Worm (Caenorhabditis elegans): ENCODE data around the gene W06H8.2.

W06H8.2 gene

ce11 chrV:6217834-6218233 lies 11.3 kb downstream of the W06H8.2 start, which contains the start of gene str-206:
Gene str-206, plus strand, starts transcription at chrV:6218134.
- TF ChIP-seq eyg-1 (tag; optimal IDR thresholded peaks at IDR 0.05) (no peak), hlh-6 (tag; optimal IDR thresholded peaks at IDR 0.05) (no peak), gmeb-2 (tag; optimal IDR thresholded peaks at IDR 0.05) (no peak), ceh-19 (GFP tag; optimal IDR thresholded peaks at IDR 0.05) (no peak), pqm-1 (tag; optimal IDR thresholded peaks at IDR 0.05) (no peak), ahr-1 (tag; optimal IDR thresholded peaks at IDR 0.05) (no peak), ceh-14 (tag; optimal IDR thresholded peaks at IDR 0.05) (no peak), pag-3 (tag; optimal IDR thresholded peaks at IDR 0.05; ENCODE audit: borderline replicate concordance) (no peak), madf-2 (tag; optimal IDR thresholded peaks at IDR 0.05) (no peak), dve-1 (tag; optimal IDR thresholded peaks at IDR 0.05) (no peak), ceh-6 (GFP tag; optimal IDR thresholded peaks at IDR 0.05) (no peak)

DNA sequence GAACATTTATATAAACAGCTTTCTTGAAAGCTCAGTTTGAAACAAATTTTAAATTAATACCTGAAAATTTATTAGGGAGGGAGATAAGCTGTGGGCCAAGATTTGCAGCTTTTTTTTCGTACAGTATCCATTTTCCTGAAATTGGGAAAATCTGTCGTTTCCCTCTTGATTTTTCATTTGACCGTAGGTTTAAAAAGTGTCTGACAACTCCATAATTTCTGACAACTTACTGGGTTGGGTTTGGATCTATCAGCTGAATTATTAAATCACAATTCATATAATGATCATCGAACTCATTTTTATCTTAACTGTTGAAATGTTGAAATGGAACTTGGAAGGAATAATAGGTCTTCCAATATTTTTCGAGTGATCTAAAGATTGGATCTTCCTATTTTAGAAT lies 14.2 kb downstream of the W06H8.2 start:
- TF ChIP-seq fax-1 (tag; optimal IDR thresholded peaks at IDR 0.05) (no peak), ama-1 (optimal IDR thresholded peaks at IDR 0.05) (peak; percentile 71)

- no peak for TF ChIP-seq pat-9 (tag; optimal IDR thresholded peaks at IDR 0.05)
Measured at ce11 chrV:6221292-6221691, 14.7 kb downstream of the W06H8.2 start.

- no peak for TF ChIP-seq eyg-1 (tag; optimal IDR thresholded peaks at IDR 0.05)
- TF ChIP-seq dmd-4 (tag; optimal IDR thresholded peaks at IDR 0.05; ENCODE audit: borderline replicate concordance) = peak; percentile 36
- peak; percentile 52 for TF ChIP-seq hlh-13 (GFP tag; optimal IDR thresholded peaks at IDR 0.05)
- peak; percentile 13 for TF ChIP-seq C08G9.2 (tag; optimal IDR thresholded peaks at IDR 0.05)
Measured at ce11 chrV:6222171-6222733, 15.7 kb downstream of the W06H8.2 start.

- TF ChIP-seq ceh-45 (GFP tag; IDR thresholded peaks at IDR 0.05) = no peak
- no peak for TF ChIP-seq ceh-18 (tag; optimal IDR thresholded peaks at IDR 0.05)
- no peak for TF ChIP-seq ceh-30 (tag; optimal IDR thresholded peaks at IDR 0.05)
- no peak for TF ChIP-seq mec-3 (tag; optimal IDR thresholded peaks at IDR 0.05; ENCODE audit: borderline replicate concordance)
- TF ChIP-seq hlh-6 (tag; optimal IDR thresholded peaks at IDR 0.05) = no peak
Measured at ce11 chrV:6222779-6223276, 16.3 kb downstream of the W06H8.2 start.

DNA sequence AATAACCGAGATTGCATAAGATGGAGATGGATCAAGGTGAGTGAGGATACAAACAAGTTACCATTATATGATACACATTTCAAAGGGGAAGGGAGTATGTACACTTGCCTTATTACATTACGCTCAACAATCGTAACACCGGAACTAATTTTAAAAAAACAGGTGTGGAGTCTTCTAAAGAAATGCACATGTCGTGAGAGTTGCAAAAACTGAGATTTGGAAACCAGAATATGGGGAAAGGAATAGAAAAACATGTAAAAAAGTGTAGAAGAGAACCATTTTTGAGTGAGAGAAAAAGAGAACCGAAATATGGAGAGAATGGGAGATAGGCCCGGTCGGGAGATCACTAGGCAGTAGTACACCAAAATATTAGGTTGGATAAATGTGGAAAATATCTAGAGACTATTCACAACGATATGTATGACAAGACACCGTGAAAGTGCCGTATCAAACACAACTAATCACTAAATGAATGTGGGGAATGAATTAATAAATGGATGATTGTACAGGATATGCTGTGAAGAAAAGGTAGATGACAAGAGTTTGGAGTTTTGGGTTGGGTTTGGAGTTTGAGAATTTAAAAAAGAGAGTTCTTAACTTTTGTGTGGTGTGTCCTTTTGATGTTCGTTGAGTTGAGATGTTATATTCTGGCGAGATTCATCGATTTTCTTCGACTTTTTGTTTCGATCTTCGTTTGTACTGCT lies 16.9 kb downstream of the W06H8.2 start:
- TF ChIP-seq pag-3 (tag; optimal IDR thresholded peaks at IDR 0.05; ENCODE audit: borderline replicate concordance) (no peak), pha-4 (tag; optimal IDR thresholded peaks at IDR 0.05) (no peak), sox-4 (tag; optimal IDR thresholded peaks at IDR 0.05) (no peak), ceh-6 (GFP tag; optimal IDR thresholded peaks at IDR 0.05) (no peak), fax-1 (tag; optimal IDR thresholded peaks at IDR 0.05) (no peak), unc-55 (GFP tag; optimal IDR thresholded peaks at IDR 0.05) (no peak)

- no peak for TF ChIP-seq fkh-6 (tag; optimal IDR thresholded peaks at IDR 0.05)
- no peak for TF ChIP-seq hlh-6 (tag; optimal IDR thresholded peaks at IDR 0.05)
- TF ChIP-seq nhr-11 (tag; optimal IDR thresholded peaks at IDR 0.05) = no peak
- no peak for TF ChIP-seq ceh-24 (tag; optimal IDR thresholded peaks at IDR 0.05)
- TF ChIP-seq syd-9 (tag; optimal IDR thresholded peaks at IDR 0.05) = no peak
- no peak for TF ChIP-seq sox-4 (tag; optimal IDR thresholded peaks at IDR 0.05)
- TF ChIP-seq pat-9 (tag; optimal IDR thresholded peaks at IDR 0.05) = no peak
- TF ChIP-seq hlh-15 (tag; optimal IDR thresholded peaks at IDR 0.05) = no peak
- no peak for TF ChIP-seq unc-86 (tag; optimal IDR thresholded peaks at IDR 0.05)
- TF ChIP-seq Y22D7AL.16 (tag; optimal IDR thresholded peaks at IDR 0.05) = no peak
- TF ChIP-seq unc-3 (GFP tag; conservative IDR thresholded peaks at IDR 0.05) = no peak
- no peak for TF ChIP-seq unc-3 (tag; optimal IDR thresholded peaks at IDR 0.05)
- no peak for TF ChIP-seq pros-1 (tag; optimal IDR thresholded peaks at IDR 0.05)
- no peak for TF ChIP-seq ztf-16 (tag; optimal IDR thresholded peaks at IDR 0.05)
- TF ChIP-seq hlh-13 (GFP tag; optimal IDR thresholded peaks at IDR 0.05) = no peak
- no peak for TF ChIP-seq C38D4.7 (GFP tag; optimal IDR thresholded peaks at IDR 0.05)
Measured at ce11 chrV:6224019-6224335, 17.4 kb downstream of the W06H8.2 start.

All from whole organism, late embryonic.